Worm (Caenorhabditis elegans) whole organism, L4 larva: ENCODE data around the gene hir-1.
A peak's percentile ranks its signal among the peaks of the same experiment; 100 is the strongest.

Experiments used
- D1046.2 ChIP-seq: fragments of 200-800 bp; sonication (Bioruptor generic); IDR thresholded peaks from 2 replicates; pipeline ENCODE4 v1.3.6; 2022; ENCODE audit warnings: missing genetic modification characterization, missing compliant biosample characterization
- F10B5.3 ChIP-seq: sonication (generic microtip); optimal IDR thresholded peaks from 2 replicates; lab custom pipeline; 2016; ENCODE audit warnings: mild to moderate bottlenecking, missing genetic modification characterization, missing compliant biosample characterization
- F37D6.2 ChIP-seq: sonication (generic microtip); optimal IDR thresholded peaks from 2 replicates; lab custom pipeline; 2016; ENCODE audit warnings: mild to moderate bottlenecking, missing genetic modification characterization, missing compliant biosample characterization
- R02D3.7 ChIP-seq: fragments of 150-350 bp; sonication (generic microtip); optimal IDR thresholded peaks from 3 replicates; lab custom pipeline; 2014; ENCODE audit warnings: missing biosample characterization, missing genetic modification characterization
- Y75B8A.6 ChIP-seq: fragments of 200-800 bp; sonication (Bioruptor generic); IDR thresholded peaks from 2 replicates; pipeline ENCODE4 v1.3.6; 2022; ENCODE audit warnings: missing genetic modification reagents, missing genetic modification characterization, missing compliant biosample characterization
- aha-1 ChIP-seq: fragments of 150-350 bp; peaks from one replicate; lab custom pipeline; 2014; ENCODE audit warnings: missing biosample characterization, missing genetic modification characterization
- aly-2 ChIP-seq: sonication (generic microtip); optimal IDR thresholded peaks from 2 replicates; lab custom pipeline; 2018; ENCODE audit warnings: missing biosample characterization, missing genetic modification characterization
- arid-1 ChIP-seq: fragments of 200-800 bp; sonication (Bioruptor generic); conservative IDR thresholded peaks from 2 replicates; pipeline ENCODE4 v1.3.6; 2022; ENCODE audit warnings: missing genetic modification reagents, missing genetic modification characterization, missing compliant biosample characterization
- attf-4 ChIP-seq: sonication (generic microtip); optimal IDR thresholded peaks from 3 replicates; lab custom pipeline; 2017; ENCODE audit warnings: missing biosample characterization, missing genetic modification characterization
- ceh-32 ChIP-seq: sonication (generic microtip); optimal IDR thresholded peaks from 2 replicates; lab custom pipeline; 2016; ENCODE audit warnings: mild to moderate bottlenecking, missing genetic modification characterization, missing compliant biosample characterization; ENCODE audit not compliant: poor library complexity
- ces-1 ChIP-seq: fragments of 150-350 bp; sonication (generic microtip); optimal IDR thresholded peaks from 4 replicates; lab custom pipeline; 2014; ENCODE audit warnings: missing biosample characterization, missing genetic modification reagents, missing genetic modification characterization
- cey-2 ChIP-seq: sonication (generic microtip); optimal IDR thresholded peaks from 3 replicates; lab custom pipeline; 2017; ENCODE audit warnings: missing genetic modification characterization, mild to moderate bottlenecking, missing compliant biosample characterization, antibody characterized with exemption, borderline replicate concordance; ENCODE audit not compliant: insufficient read depth
- daf-8 ChIP-seq: fragments of 200-800 bp; sonication (Bioruptor generic); IDR thresholded peaks from 2 replicates; pipeline ENCODE4 v1.3.6; 2022; ENCODE audit warnings: missing genetic modification characterization, missing compliant biosample characterization
- dmd-6 ChIP-seq: fragments of 200-800 bp; sonication (Bioruptor generic); IDR thresholded peaks from 2 replicates; pipeline ENCODE4 v1.3.6; 2022; ENCODE audit warnings: missing genetic modification reagents, missing genetic modification characterization, missing compliant biosample characterization
- dmd-8 ChIP-seq: fragments of 200-800 bp; sonication (Bioruptor generic); IDR thresholded peaks from 2 replicates; pipeline ENCODE4 v1.3.6; 2022; ENCODE audit warnings: missing genetic modification characterization, missing compliant biosample characterization
- dmd-9 ChIP-seq: fragments of 200-800 bp; sonication (Bioruptor generic); IDR thresholded peaks from 2 replicates; pipeline ENCODE4 v1.3.6; 2022; ENCODE audit warnings: missing genetic modification reagents, missing genetic modification characterization, missing compliant biosample characterization
- dve-1 ChIP-seq: sonication (generic microtip); optimal IDR thresholded peaks from 2 replicates; lab custom pipeline; 2017; ENCODE audit warnings: antibody characterized with exemption, mild to moderate bottlenecking, missing genetic modification characterization, missing compliant biosample characterization; ENCODE audit not compliant: insufficient read depth
- egl-27 ChIP-seq: sonication (generic microtip); optimal IDR thresholded peaks from 3 replicates; lab custom pipeline; 2017; ENCODE audit warnings: missing biosample characterization, missing genetic modification reagents, missing genetic modification characterization
- egl-43 ChIP-seq: fragments of 200-800 bp; sonication (Bioruptor generic); IDR thresholded peaks from 2 replicates; pipeline ENCODE4 v1.3.6; 2022; ENCODE audit warnings: missing genetic modification reagents, missing genetic modification characterization, missing compliant biosample characterization
- fkh-10 ChIP-seq: fragments of 150-350 bp; optimal IDR thresholded peaks from 2 replicates; lab custom pipeline; 2014; ENCODE audit warnings: missing biosample characterization, missing genetic modification reagents, missing genetic modification characterization
- fos-1 ChIP-seq: fragments of 150-350 bp; optimal IDR thresholded peaks from 2 replicates; lab custom pipeline; 2014; ENCODE audit warnings: missing biosample characterization, missing genetic modification characterization
- hmg-1.1 ChIP-seq: fragments of 200-800 bp; sonication (Bioruptor generic); IDR thresholded peaks from 2 replicates; pipeline ENCODE4 v1.3.6; 2022; ENCODE audit warnings: missing genetic modification reagents, missing genetic modification characterization, missing compliant biosample characterization
- jun-1 ChIP-seq: fragments of 150-350 bp; optimal IDR thresholded peaks from 2 replicates; lab custom pipeline; 2014; ENCODE audit warnings: missing biosample characterization, missing genetic modification reagents, missing genetic modification characterization
- lin-1 ChIP-seq: fragments of 200-800 bp; sonication (Bioruptor generic); IDR thresholded peaks from 2 replicates; pipeline ENCODE4 v1.3.6; 2022; ENCODE audit warnings: missing genetic modification reagents, missing genetic modification characterization, missing compliant biosample characterization
- lin-15B ChIP-seq: fragments of 150-350 bp; sonication (generic microtip); optimal IDR thresholded peaks from 3 replicates; lab custom pipeline; 2014; ENCODE audit warnings: missing biosample characterization, missing genetic modification characterization
- lin-29 ChIP-seq: fragments of 200-800 bp; sonication (Bioruptor generic); IDR thresholded peaks from 2 replicates; pipeline ENCODE4 v1.3.6; 2022; ENCODE audit warnings: missing genetic modification reagents, missing genetic modification characterization, missing compliant biosample characterization
- lir-3 ChIP-seq: sonication (generic microtip); optimal IDR thresholded peaks from 2 replicates; lab custom pipeline; 2016; ENCODE audit warnings: mild to moderate bottlenecking, missing genetic modification characterization, missing compliant biosample characterization
- lsy-2 ChIP-seq, 2 experiments: fragments of 150-350 bp in 1 of 2; sonication (generic microtip) in 1 of 2; optimal IDR thresholded peaks; 2 replicates each; lab custom pipeline; 2014 to 2017; ENCODE audit warnings: missing biosample characterization in 2 of 2, missing genetic modification characterization in 2 of 2
- madf-9 ChIP-seq: fragments of 200-800 bp; sonication (Bioruptor generic); conservative IDR thresholded peaks from 2 replicates; pipeline ENCODE4 v1.3.6; 2022; ENCODE audit warnings: missing genetic modification reagents, missing genetic modification characterization, missing compliant biosample characterization
- mdt-29 ChIP-seq: fragments of 200-800 bp; sonication (Bioruptor generic); IDR thresholded peaks from 2 replicates; pipeline ENCODE4 v1.3.6; 2022; ENCODE audit warnings: missing genetic modification reagents, missing genetic modification characterization, missing compliant biosample characterization
- mep-1 ChIP-seq: fragments of 150-350 bp; sonication (generic microtip); optimal IDR thresholded peaks from 3 replicates; lab custom pipeline; 2014; ENCODE audit warnings: missing biosample characterization, missing genetic modification characterization
- mxl-2 ChIP-seq: fragments of 200-800 bp; sonication (Bioruptor generic); conservative IDR thresholded peaks from 2 replicates; pipeline ENCODE4 v1.3.6; 2022; ENCODE audit warnings: missing genetic modification reagents, missing genetic modification characterization, missing compliant biosample characterization
- mxl-3 ChIP-seq: fragments of 200-800 bp; sonication (Bioruptor generic); optimal IDR thresholded peaks from 2 replicates; lab custom pipeline; 2018; ENCODE audit warnings: mild to moderate bottlenecking, missing genetic modification characterization, missing compliant biosample characterization
- nhr-10 ChIP-seq: fragments of 150-350 bp; optimal IDR thresholded peaks from 2 replicates; lab custom pipeline; 2014; ENCODE audit warnings: missing biosample characterization, missing genetic modification characterization
- nhr-11 ChIP-seq: fragments of 150-350 bp; optimal IDR thresholded peaks from 2 replicates; lab custom pipeline; 2014; ENCODE audit warnings: missing biosample characterization, missing genetic modification characterization
- nhr-111 ChIP-seq: fragments of 200-800 bp; sonication (Bioruptor generic); optimal IDR thresholded peaks from 2 replicates; lab custom pipeline; 2018; ENCODE audit warnings: mild to moderate bottlenecking, missing genetic modification characterization, missing compliant biosample characterization
- nhr-42 ChIP-seq: fragments of 200-800 bp; sonication (Bioruptor generic); IDR thresholded peaks from 2 replicates; pipeline ENCODE4 v1.3.6; 2022; ENCODE audit warnings: missing genetic modification characterization, missing compliant biosample characterization
- nhr-48 ChIP-seq: sonication (generic microtip); optimal IDR thresholded peaks from 2 replicates; lab custom pipeline; 2016; ENCODE audit warnings: mild to moderate bottlenecking, missing genetic modification characterization, missing compliant biosample characterization
- nhr-76 ChIP-seq: fragments of 150-350 bp; optimal IDR thresholded peaks from 2 replicates; lab custom pipeline; 2014; ENCODE audit warnings: missing biosample characterization, missing genetic modification characterization
- pha-4 ChIP-seq, 2 experiments: fragments of 150-350 bp in 1 of 2; fragments of 200-800 bp in 1 of 2; sonication (Bioruptor generic) in 1 of 2; IDR thresholded peaks in 1 of 2; optimal IDR thresholded peaks in 1 of 2; 2 replicates each; pipeline versions ENCODE4 v1.3.6 to Lab custom; 2014 to 2022; ENCODE audit warnings: missing genetic modification characterization in 2 of 2, missing genetic modification reagents in 2 of 2, missing biosample characterization in 1 of 2, missing compliant biosample characterization in 1 of 2
- rbr-2 ChIP-seq: sonication (generic microtip); optimal IDR thresholded peaks from 2 replicates; lab custom pipeline; 2016; ENCODE audit warnings: missing genotype, missing genetic modification characterization, missing compliant biosample characterization
- snpc-4 ChIP-seq: fragments of 150-350 bp; optimal IDR thresholded peaks from 2 replicates; lab custom pipeline; 2014; ENCODE audit warnings: missing biosample characterization, missing genetic modification characterization
- spr-1 ChIP-seq: sonication (generic microtip); optimal IDR thresholded peaks from 2 replicates; lab custom pipeline; 2016; ENCODE audit warnings: mild to moderate bottlenecking, missing genetic modification characterization, missing compliant biosample characterization
- spr-3 ChIP-seq: fragments of 200-800 bp; sonication (Bioruptor generic); optimal IDR thresholded peaks from 2 replicates; lab custom pipeline; 2018; ENCODE audit warnings: mild to moderate bottlenecking, missing genetic modification characterization, missing compliant biosample characterization
- tag-97 ChIP-seq: fragments of 200-800 bp; sonication (Bioruptor generic); IDR thresholded peaks from 2 replicates; pipeline ENCODE4 v1.3.6; 2022; ENCODE audit warnings: missing genetic modification characterization, missing compliant biosample characterization
- unc-62 ChIP-seq, 3 experiments: fragments of 150-350 bp in 1 of 3; sonication (generic microtip); optimal IDR thresholded peaks in 2 of 3; peaks in 1 of 3; 1 replicate in 1 of 3; 2 replicates in 2 of 3; lab custom pipeline; 2014 to 2017; ENCODE audit warnings: missing biosample characterization in 3 of 3, missing genetic modification characterization in 3 of 3, missing genetic modification reagents in 3 of 3, missing genotype in 1 of 3
- vab-7 ChIP-seq: fragments of 200-800 bp; sonication (Bioruptor generic); IDR thresholded peaks from 2 replicates; pipeline ENCODE4 v1.3.6; 2022; ENCODE audit warnings: missing genetic modification reagents, missing genetic modification characterization, missing compliant biosample characterization
- zip-11 ChIP-seq: fragments of 200-800 bp; sonication (Bioruptor generic); IDR thresholded peaks from 2 replicates; pipeline ENCODE4 v1.3.6; 2022; ENCODE audit warnings: missing genetic modification characterization, missing compliant biosample characterization
- ztf-11 ChIP-seq: fragments of 150-350 bp; optimal IDR thresholded peaks from 2 replicates; lab custom pipeline; 2014; ENCODE audit warnings: missing biosample characterization, missing genetic modification characterization
- ztf-7 ChIP-seq: fragments of 150-350 bp; optimal IDR thresholded peaks from 2 replicates; lab custom pipeline; 2014; ENCODE audit warnings: missing biosample characterization, missing genetic modification characterization

Gene hir-1

ce11 chrV:5504807-5505442 lies 17.0 kb upstream of the hir-1 start, which contains the start of the genes dnj-19 and nhr-47 (continued):
- TF ChIP-seq dve-1 (tag; lab: Kevin White, UChicago): peak; percentile 96
- TF ChIP-seq vab-7 (GFP tag; lab: Robert Waterston, UW): peak; percentile 63
- TF ChIP-seq lin-15B (tag; lab: Kevin White, UChicago): no peak
- peak; percentile 81 for TF ChIP-seq lin-29 (GFP tag; lab: Robert Waterston, UW)
- peak; percentile 91 for TF ChIP-seq egl-43
- TF ChIP-seq nhr-48 (tag; lab: Kevin White, UChicago): peak; percentile 77
- peak; percentile 92 for TF ChIP-seq mep-1 (tag; lab: Kevin White, UChicago)
- TF ChIP-seq mxl-2: no peak
- peak in 1 of 2 experiments; percentile 98 for TF ChIP-seq unc-62 (GFP tag; optimal IDR thresholded peaks at IDR 0.05 in 1 of 2; lab: Kevin White, UChicago)
- no peak for TF ChIP-seq unc-62 (tag; optimal IDR thresholded peaks at IDR 0.05; lab: Kevin White, UChicago)
- TF ChIP-seq aha-1 (tag; lab: Kevin White, UChicago): peak; percentile 99
- TF ChIP-seq dmd-9 (GFP tag; lab: Robert Waterston, UW): 0 out of 2 replicates have a peak, but pooled peaks have one; percentile 58
- no peak for TF ChIP-seq Y75B8A.6 (GFP tag; lab: Robert Waterston, UW)
- peak; percentile 83 for TF ChIP-seq nhr-11 (tag; lab: Kevin White, UChicago)
- no peak for TF ChIP-seq snpc-4 (tag; lab: Kevin White, UChicago)
- TF ChIP-seq ztf-7 (tag; lab: Kevin White, UChicago): peak; percentile 81
- TF ChIP-seq lin-1 (GFP tag; lab: Robert Waterston, UW): no peak
- no peak for TF ChIP-seq zip-11 (GFP tag; lab: Robert Waterston, UW)
- peak; percentile 67 for TF ChIP-seq jun-1 (tag; lab: Kevin White, UChicago)
- peak; percentile 90 for TF ChIP-seq spr-3 (GFP tag; lab: Kevin White, UChicago)
- peak; percentile 84 for TF ChIP-seq pha-4 (GFP tag; IDR thresholded peaks at IDR 0.05; lab: Robert Waterston, UW)
- TF ChIP-seq pha-4 (tag; optimal IDR thresholded peaks at IDR 0.05; lab: Kevin White, UChicago): no peak
- no peak for TF ChIP-seq daf-8 (GFP tag; lab: Robert Waterston, UW)
- TF ChIP-seq rbr-2: peak; percentile 96
- peak; percentile 54 to 92 for TF ChIP-seq lsy-2 (tag; optimal IDR thresholded peaks at IDR 0.05; lab: Kevin White, UChicago)
- no peak for TF ChIP-seq ces-1
- TF ChIP-seq F37D6.2 (tag; lab: Kevin White, UChicago): peak; percentile 91
- no peak for TF ChIP-seq nhr-10 (tag; lab: Kevin White, UChicago)
- no peak for TF ChIP-seq attf-4 (tag; lab: Kevin White, UChicago)
- TF ChIP-seq mdt-29: peak; percentile 75
- TF ChIP-seq hmg-1.1: peak; percentile 95
- no peak for TF ChIP-seq D1046.2 (GFP tag; lab: Robert Waterston, UW)
- TF ChIP-seq madf-9 (GFP tag; lab: Robert Waterston, UW): peak; percentile 65
- no peak for TF ChIP-seq nhr-111 (GFP tag; lab: Kevin White, UChicago)
- peak; percentile 59 for TF ChIP-seq fkh-10 (GFP tag; lab: Kevin White, UChicago)
- TF ChIP-seq egl-27 (tag; lab: Kevin White, UChicago): no peak
- TF ChIP-seq mxl-3: peak; percentile 79
- no peak for TF ChIP-seq ztf-11 (tag; lab: Kevin White, UChicago)
- no peak for TF ChIP-seq fos-1 (tag; lab: Kevin White, UChicago)
- TF ChIP-seq spr-1 (tag; lab: Kevin White, UChicago): peak; percentile 84
- peak; percentile 81 for TF ChIP-seq arid-1 (GFP tag; lab: Robert Waterston, UW)
- TF ChIP-seq dmd-6 (GFP tag; lab: Robert Waterston, UW): peak; percentile 93
- TF ChIP-seq F10B5.3 (tag; lab: Kevin White, UChicago): peak; percentile 75
- TF ChIP-seq tag-97 (GFP tag; lab: Robert Waterston, UW): no peak
- peak; percentile 3 for TF ChIP-seq lir-3 (tag; lab: Kevin White, UChicago)
- no peak for TF ChIP-seq aly-2 (tag; lab: Kevin White, UChicago)
- no peak for TF ChIP-seq ceh-32
- TF ChIP-seq dmd-8 (GFP tag; lab: Robert Waterston, UW): peak; percentile 64; the same call in 1 of the 2 replicates
- TF ChIP-seq nhr-42 (GFP tag; lab: Robert Waterston, UW): peak; percentile 91
- TF ChIP-seq R02D3.7 (tag; lab: Kevin White, UChicago): no peak
- no peak for TF ChIP-seq nhr-76
- no peak for TF ChIP-seq cey-2 (tag; lab: Kevin White, UChicago)
